Fruit fly (Drosophila melanogaster) whole organism, prepupa: ENCODE data around the gene Ulp1.

ENCODE experiments used
- Blimp-1 ChIP-seq: fragments of 200-800 bp; sonication (Bioruptor generic); optimal IDR thresholded peaks from 3 replicates; lab custom pipeline; 2017; ENCODE audit warnings: missing biosample characterization, missing genetic modification characterization, mild to moderate bottlenecking, moderate library complexity, missing genetic modification reagents
- CG11294 ChIP-seq: fragments of 200-800 bp; sonication (Bioruptor generic); IDR thresholded peaks from 2 replicates; pipeline ENCODE4 v1.3.6; 2022; ENCODE audit warnings: missing biosample characterization, missing genetic modification characterization
- Hr4 ChIP-seq: fragments of 200-800 bp; sonication (Bioruptor generic); optimal IDR thresholded peaks from 3 replicates; lab custom pipeline; 2016; ENCODE audit warnings: missing biosample characterization, missing genetic modification characterization
- Lpt ChIP-seq: fragments of 200-800 bp; sonication (Bioruptor generic); optimal IDR thresholded peaks from 3 replicates; lab custom pipeline; 2016; ENCODE audit warnings: missing biosample characterization, missing genetic modification characterization
- achi ChIP-seq: fragments of 200-800 bp; sonication (Bioruptor generic); optimal IDR thresholded peaks from 3 replicates; lab custom pipeline; 2016; ENCODE audit warnings: missing biosample characterization, missing genetic modification characterization

- TF ChIP-seq achi (GFP tag; lab: Kevin White, UChicago) (no peak), Hr4 (GFP tag; lab: Kevin White, UChicago) (no peak), Blimp-1 (no peak), Lpt (GFP tag; lab: Kevin White, UChicago) (no peak), CG11294 (no peak)
These were observed at the start of gene Ulp1 for dm6 chrX:19208014-19208413.
